Worm (Caenorhabditis elegans) whole organism, mixed stage, embryonic: ENCODE data around the gene wee-1.1.

Experiments
- ceh-39 ChIP-seq: fragments of 150-350 bp; optimal IDR thresholded peaks from 2 replicates; lab custom pipeline; 2014; ENCODE audit warnings: missing biosample characterization, missing genetic modification characterization
- flh-1 ChIP-seq: fragments of 200-800 bp; sonication (Bioruptor generic); optimal IDR thresholded peaks from 2 replicates; lab custom pipeline; 2018; ENCODE audit warnings: mild to moderate bottlenecking, missing genetic modification characterization, moderate library complexity, missing compliant biosample characterization
- lin-13 ChIP-seq: fragments of 150-350 bp; optimal IDR thresholded peaks from 2 replicates; lab custom pipeline; 2014; ENCODE audit warnings: missing biosample characterization, missing genetic modification characterization
- lsy-2 ChIP-seq: fragments of 150-350 bp; optimal IDR thresholded peaks from 2 replicates; lab custom pipeline; 2014; ENCODE audit warnings: missing biosample characterization, missing genetic modification characterization
- mab-5 ChIP-seq: fragments of 150-350 bp; optimal IDR thresholded peaks from 2 replicates; lab custom pipeline; 2014; ENCODE audit warnings: missing biosample characterization, missing genetic modification characterization
- nhr-12 ChIP-seq: fragments of 150-350 bp; optimal IDR thresholded peaks from 2 replicates; lab custom pipeline; 2014; ENCODE audit warnings: missing biosample characterization, missing genetic modification characterization
- nhr-28 ChIP-seq: fragments of 150-350 bp; optimal IDR thresholded peaks from 2 replicates; lab custom pipeline; 2014; ENCODE audit warnings: missing biosample characterization, missing genetic modification characterization
- nhr-76 ChIP-seq: sonication (generic microtip); optimal IDR thresholded peaks from 2 replicates; lab custom pipeline; 2017; ENCODE audit warnings: missing biosample characterization, missing genetic modification characterization
- pha-4 ChIP-seq: fragments of 150-350 bp; optimal IDR thresholded peaks from 2 replicates; lab custom pipeline; 2018; ENCODE audit warnings: missing biosample characterization, missing genetic modification reagents, missing genetic modification characterization
- snpc-4 ChIP-seq: fragments of 150-350 bp; optimal IDR thresholded peaks from 2 replicates; lab custom pipeline; 2014; ENCODE audit warnings: missing biosample characterization, missing genetic modification characterization
- unc-120 ChIP-seq: sonication (generic microtip); optimal IDR thresholded peaks from 2 replicates; lab custom pipeline; 2017; ENCODE audit warnings: missing genetic modification characterization, missing compliant biosample characterization; ENCODE audit not compliant: poor library complexity, severe bottlenecking
- unc-39 ChIP-seq: fragments of 150-350 bp; optimal IDR thresholded peaks from 2 replicates; lab custom pipeline; 2014; ENCODE audit warnings: missing biosample characterization, missing genetic modification characterization
- unc-62 ChIP-seq: fragments of 150-350 bp; optimal IDR thresholded peaks from 2 replicates; lab custom pipeline; 2014; ENCODE audit warnings: missing biosample characterization, missing genetic modification reagents, missing genetic modification characterization
- ztf-11 ChIP-seq: fragments of 150-350 bp; optimal IDR thresholded peaks from 2 replicates; lab custom pipeline; 2014; ENCODE audit warnings: missing biosample characterization, missing genetic modification characterization

DNA sequence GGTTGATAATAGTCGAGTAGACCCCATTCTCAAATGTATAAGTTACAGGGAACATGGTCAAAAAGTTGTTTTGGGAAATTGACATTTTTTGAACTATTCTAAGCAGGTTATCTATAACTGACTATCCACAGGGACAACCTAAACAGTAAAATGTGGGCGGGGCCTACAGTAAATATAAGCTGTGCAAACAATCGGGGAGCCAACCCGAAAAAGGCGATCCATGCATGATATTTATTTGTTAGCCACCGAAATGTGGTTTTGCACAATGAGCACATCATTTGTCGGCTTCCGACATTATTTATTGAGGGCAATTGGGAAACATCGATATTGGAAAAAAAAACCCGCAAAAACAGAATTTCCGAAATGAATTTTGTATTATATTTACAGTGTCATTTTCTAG lies 31.4 kb upstream of the wee-1.1 start, which contains the start of gene hlh-6:
- TF ChIP-seq ztf-11 (no peak), nhr-12 (no peak), lin-13 (no peak), unc-39 (tag; lab: Kevin White, UChicago) (no peak), flh-1 (GFP tag; lab: Kevin White, UChicago) (no peak), unc-62 (GFP tag; lab: Kevin White, UChicago) (no peak), pha-4 (no peak), snpc-4 (no peak), nhr-76 (tag; lab: Kevin White, UChicago) (no peak), nhr-28 (tag; lab: Kevin White, UChicago) (no peak), lsy-2 (tag; lab: Kevin White, UChicago) (no peak), mab-5 (tag; lab: Kevin White, UChicago) (no peak), ceh-39 (tag; lab: Kevin White, UChicago) (no peak), unc-120 (no peak)
